Worm (Caenorhabditis elegans) whole organism, dauer: ENCODE measurements around the gene lfi-1.

Experiments
- unc-62 ChIP-seq: sonication (generic microtip); optimal IDR thresholded peaks from 2 replicates; lab custom pipeline; 2017; ENCODE audit warnings: missing biosample characterization, missing genetic modification reagents, missing genetic modification characterization

The lfi-1 gene

ce11 chrX:4971427-4971826 is 5.2 kb upstream of the lfi-1 start:
- no peak for TF ChIP-seq unc-62 (GFP tag; lab: Kevin White, UChicago)

- TF ChIP-seq unc-62 (GFP tag; lab: Kevin White, UChicago): no peak
Observed at ce11 chrX:4972039-4972581, 4.5 kb upstream of the lfi-1 start.

ce11 chrX:4974486-4974885 is 2.1 kb upstream of the lfi-1 start:
- TF ChIP-seq unc-62 (GFP tag; lab: Kevin White, UChicago): no peak

ce11 chrX:4978103-4978502 is 1.5 kb downstream of the lfi-1 start:
- TF ChIP-seq unc-62 (GFP tag; lab: Kevin White, UChicago): no peak

- TF ChIP-seq unc-62 (GFP tag; lab: Kevin White, UChicago): no peak
Observed at ce11 chrX:4979060-4979459, 2.4 kb downstream of the lfi-1 start.

- TF ChIP-seq unc-62 (GFP tag; lab: Kevin White, UChicago): no peak
Observed at ce11 chrX:4981059-4981458, 4.4 kb downstream of the lfi-1 start.

ce11 chrX:4981579-4981978 is 4.9 kb downstream of the lfi-1 start:
- TF ChIP-seq unc-62 (GFP tag; lab: Kevin White, UChicago): no peak

ce11 chrX:4982009-4982625 is 5.5 kb downstream of the lfi-1 start:
- TF ChIP-seq unc-62 (GFP tag; lab: Kevin White, UChicago): no peak

ce11 chrX:4986354-4986753 is 9.7 kb downstream of the lfi-1 start:
- TF ChIP-seq unc-62 (GFP tag; lab: Kevin White, UChicago): no peak

ce11 chrX:4987617-4988016 is 11.0 kb downstream of the lfi-1 start:
- no peak for TF ChIP-seq unc-62 (GFP tag; lab: Kevin White, UChicago)

ce11 chrX:4992523-4992922 is 15.9 kb downstream of the lfi-1 start:
- TF ChIP-seq unc-62 (GFP tag; lab: Kevin White, UChicago): no peak

ce11 chrX:4997548-4998087 is 21.0 kb downstream of the lfi-1 start, which contains the start of gene ZC8.6:
TSS of gene ZC8.6 (minus strand) at chrX:4997598.
- no peak for TF ChIP-seq unc-62 (GFP tag; lab: Kevin White, UChicago)

ce11 chrX:4998875-4999274 is 22.2 kb downstream of the lfi-1 start, which contains the start of gene set-30:
TSS of gene set-30 (plus strand) at chrX:4999270.
- TF ChIP-seq unc-62 (GFP tag; lab: Kevin White, UChicago): no peak

- no peak for TF ChIP-seq unc-62 (GFP tag; lab: Kevin White, UChicago)
Observed at ce11 chrX:5004940-5005339, 28.3 kb downstream of the lfi-1 start, which contains the start of gene hsd-2. TSS of gene hsd-2 (plus strand) at chrX:5005240.

- no peak for TF ChIP-seq unc-62 (GFP tag; lab: Kevin White, UChicago)
Observed at ce11 chrX:5006972-5007371, 30.3 kb downstream of the lfi-1 start.

ce11 chrX:5009000-5009399 is 32.4 kb downstream of the lfi-1 start, which contains the start of gene hsd-3:
TSS of gene hsd-3 (plus strand) at chrX:5009300.
- TF ChIP-seq unc-62 (GFP tag; lab: Kevin White, UChicago): no peak

- TF ChIP-seq unc-62 (GFP tag; lab: Kevin White, UChicago): no peak
Observed at ce11 chrX:5013826-5014225, 37.2 kb downstream of the lfi-1 start, which contains the start of gene ZC449.7. TSS of gene ZC449.7 (plus strand) at chrX:5014074.
